Worm (Caenorhabditis elegans) whole organism, midembryonic: ENCODE measurements around the gene C39E9.7.

Experiments
- T22C8.4 ChIP-seq: fragments of 200-800 bp; sonication (Bioruptor generic); IDR thresholded peaks from 2 replicates; pipeline ENCODE4 v1.3.6; 2022; ENCODE audit warnings: missing genetic modification characterization, missing compliant biosample characterization
- cog-1 ChIP-seq: sonication (generic microtip); optimal IDR thresholded peaks from 2 replicates; lab custom pipeline; 2016; ENCODE audit warnings: missing genetic modification characterization, missing compliant biosample characterization
- flt-1 ChIP-seq: fragments of 200-800 bp; sonication (Bioruptor generic); IDR thresholded peaks from 2 replicates; pipeline ENCODE4 v1.3.6; 2022; ENCODE audit warnings: missing genetic modification characterization, missing compliant biosample characterization
- klf-2 ChIP-seq: fragments of 200-800 bp; sonication (Bioruptor generic); conservative IDR thresholded peaks from 2 replicates; pipeline ENCODE4 v1.3.6; 2022; ENCODE audit warnings: missing genetic modification reagents, missing genetic modification characterization, missing compliant biosample characterization
- med-1 ChIP-seq: sonication (generic microtip); optimal IDR thresholded peaks from 2 replicates; lab custom pipeline; 2017; ENCODE audit warnings: missing genetic modification characterization, mild to moderate bottlenecking, missing compliant biosample characterization, antibody characterized with exemption, missing genetic modification reagents; ENCODE audit not compliant: insufficient read depth
- ref-1 ChIP-seq: fragments of 200-800 bp; sonication (Bioruptor generic); conservative IDR thresholded peaks from 2 replicates; pipeline ENCODE4 v1.3.6; 2022; ENCODE audit warnings: missing genetic modification reagents, missing genetic modification characterization, missing compliant biosample characterization
- tab-1 ChIP-seq: fragments of 200-800 bp; sonication (Bioruptor generic); IDR thresholded peaks from 2 replicates; pipeline ENCODE4 v1.3.6; 2022; ENCODE audit warnings: missing genetic modification characterization, missing compliant biosample characterization
- ztf-23 ChIP-seq: fragments of 200-800 bp; sonication (Bioruptor generic); IDR thresholded peaks from 2 replicates; pipeline ENCODE4 v1.3.6; 2022; ENCODE audit warnings: missing genetic modification reagents, missing genetic modification characterization, missing compliant biosample characterization
- ztf-29 ChIP-seq: fragments of 200-800 bp; sonication (Bioruptor generic); IDR thresholded peaks from 2 replicates; pipeline ENCODE4 v1.3.6; 2022; ENCODE audit warnings: missing genetic modification reagents, missing genetic modification characterization, missing compliant biosample characterization

C39E9.7 gene

ce11 chrIV:13052568-13052967 is 24.0 kb downstream of the C39E9.7 start, which contains the start of gene F49E11.7:
Gene F49E11.7, plus strand, starts transcription at chrIV:13052868.
- TF ChIP-seq T22C8.4 (GFP tag; lab: Robert Waterston, UW) (no peak), ztf-23 (GFP tag; lab: Robert Waterston, UW) (no peak), tab-1 (GFP tag; lab: Robert Waterston, UW) (no peak), cog-1 (no peak), flt-1 (GFP tag; lab: Robert Waterston, UW) (no peak), klf-2 (GFP tag; lab: Robert Waterston, UW) (no peak), med-1 (GFP tag; lab: Kevin White, UChicago) (no peak), ztf-29 (GFP tag; lab: Robert Waterston, UW) (no peak), ref-1 (GFP tag; lab: Robert Waterston, UW) (no peak)

ce11 chrIV:13051073-13051472 is 25.4 kb downstream of the C39E9.7 start, which contains the start of gene scl-11:
Gene scl-11, plus strand, starts transcription at chrIV:13051373.
- TF ChIP-seq flt-1 (GFP tag; lab: Robert Waterston, UW) (no peak), ref-1 (GFP tag; lab: Robert Waterston, UW) (no peak), med-1 (GFP tag; lab: Kevin White, UChicago) (no peak), T22C8.4 (GFP tag; lab: Robert Waterston, UW) (no peak), tab-1 (GFP tag; lab: Robert Waterston, UW) (no peak), klf-2 (GFP tag; lab: Robert Waterston, UW) (no peak), ztf-23 (GFP tag; lab: Robert Waterston, UW) (no peak), ztf-29 (GFP tag; lab: Robert Waterston, UW) (no peak)

ce11 chrIV:13048157-13048556 is 28.4 kb downstream of the C39E9.7 start, which contains the start of gene scl-10:
Gene scl-10, plus strand, starts transcription at chrIV:13048457.
- TF ChIP-seq cog-1 (no peak), T22C8.4 (GFP tag; lab: Robert Waterston, UW) (no peak)

ce11 chrIV:13046848-13047247 is 29.7 kb downstream of the C39E9.7 start, which contains the start of gene scl-9:
Gene scl-9, plus strand, starts transcription at chrIV:13047148.
- no peak for TF ChIP-seq klf-2 (GFP tag; lab: Robert Waterston, UW)
- TF ChIP-seq T22C8.4 (GFP tag; lab: Robert Waterston, UW): no peak
- TF ChIP-seq ref-1 (GFP tag; lab: Robert Waterston, UW): no peak
- no peak for TF ChIP-seq med-1 (GFP tag; lab: Kevin White, UChicago)
- TF ChIP-seq flt-1 (GFP tag; lab: Robert Waterston, UW): no peak
- TF ChIP-seq ztf-29 (GFP tag; lab: Robert Waterston, UW): no peak
- no peak for TF ChIP-seq tab-1 (GFP tag; lab: Robert Waterston, UW)
- TF ChIP-seq cog-1: no peak
- TF ChIP-seq ztf-23 (GFP tag; lab: Robert Waterston, UW): no peak

- TF ChIP-seq ztf-29 (GFP tag; lab: Robert Waterston, UW) (no peak), T22C8.4 (GFP tag; lab: Robert Waterston, UW) (no peak), cog-1 (no peak), klf-2 (GFP tag; lab: Robert Waterston, UW) (no peak), ztf-23 (GFP tag; lab: Robert Waterston, UW) (no peak), tab-1 (GFP tag; lab: Robert Waterston, UW) (no peak), ref-1 (GFP tag; lab: Robert Waterston, UW) (no peak), flt-1 (GFP tag; lab: Robert Waterston, UW) (no peak), med-1 (GFP tag; lab: Kevin White, UChicago) (no peak)
Measured at ce11 chrIV:13044980-13045379, 31.5 kb downstream of the C39E9.7 start.

- no peak for TF ChIP-seq tab-1 (GFP tag; lab: Robert Waterston, UW)
- TF ChIP-seq cog-1: no peak
- TF ChIP-seq ztf-23 (GFP tag; lab: Robert Waterston, UW): no peak
- no peak for TF ChIP-seq klf-2 (GFP tag; lab: Robert Waterston, UW)
- TF ChIP-seq ref-1 (GFP tag; lab: Robert Waterston, UW): no peak
- no peak for TF ChIP-seq med-1 (GFP tag; lab: Kevin White, UChicago)
Measured at ce11 chrIV:13042091-13042490, 34.4 kb downstream of the C39E9.7 start, which contains the start of gene amt-2. Gene amt-2, plus strand, starts transcription at chrIV:13042391.

ce11 chrIV:13041486-13041885 is 35.0 kb downstream of the C39E9.7 start:
- TF ChIP-seq ztf-23 (GFP tag; lab: Robert Waterston, UW): no peak
- no peak for TF ChIP-seq med-1 (GFP tag; lab: Kevin White, UChicago)
- no peak for TF ChIP-seq klf-2 (GFP tag; lab: Robert Waterston, UW)
- TF ChIP-seq ref-1 (GFP tag; lab: Robert Waterston, UW): no peak
- no peak for TF ChIP-seq ztf-29 (GFP tag; lab: Robert Waterston, UW)
- TF ChIP-seq T22C8.4 (GFP tag; lab: Robert Waterston, UW): no peak
- TF ChIP-seq flt-1 (GFP tag; lab: Robert Waterston, UW): no peak
- TF ChIP-seq tab-1 (GFP tag; lab: Robert Waterston, UW): no peak

ce11 chrIV:13038888-13039287 is 37.6 kb downstream of the C39E9.7 start, which contains the start of gene F49E11.2:
Gene F49E11.2, minus strand, starts transcription at chrIV:13038988.
- no peak for TF ChIP-seq ztf-29 (GFP tag; lab: Robert Waterston, UW)

- TF ChIP-seq flt-1 (GFP tag; lab: Robert Waterston, UW) (peak; percentile 32; the same call in 1 of the 2 replicates), cog-1 (no peak), T22C8.4 (GFP tag; lab: Robert Waterston, UW) (no peak), ztf-29 (GFP tag; lab: Robert Waterston, UW) (no peak)
Measured at ce11 chrIV:13036835-13037234, 39.7 kb downstream of the C39E9.7 start.

ce11 chrIV:13035302-13035701 is 41.2 kb downstream of the C39E9.7 start:
- TF ChIP-seq ztf-23 (GFP tag; lab: Robert Waterston, UW): no peak
